Fruit fly (Drosophila melanogaster) whole organism, embryonic: ENCODE measurements around the gene Catsup.

Source experiments
- CG10654 ChIP-seq: fragments of 200-800 bp; sonication (Bioruptor generic); optimal IDR thresholded peaks from 2 replicates; lab custom pipeline; 2016; ENCODE audit warnings: missing biosample characterization, missing genetic modification characterization
- CG10979 ChIP-seq: fragments of 200-800 bp; sonication (Bioruptor generic); optimal IDR thresholded peaks from 2 replicates; lab custom pipeline; 2018; ENCODE audit warnings: missing biosample characterization, mild to moderate bottlenecking, missing genetic modification characterization, moderate library complexity
- CG12071 ChIP-seq: fragments of 200-800 bp; sonication (Bioruptor generic); optimal IDR thresholded peaks from 3 replicates; lab custom pipeline; 2018; ENCODE audit warnings: missing biosample characterization, mild to moderate bottlenecking, missing genetic modification characterization
- CG1233 ChIP-seq: fragments of 200-800 bp; sonication (Bioruptor generic); optimal IDR thresholded peaks from 4 replicates; lab custom pipeline; 2018; ENCODE audit warnings: missing biosample characterization, mild to moderate bottlenecking, missing genetic modification characterization
- CG12391 ChIP-seq: fragments of 200-800 bp; sonication (Bioruptor generic); optimal IDR thresholded peaks from 3 replicates; lab custom pipeline; 2018; ENCODE audit warnings: missing biosample characterization, mild to moderate bottlenecking, missing genetic modification characterization, moderate library complexity
- CG12942 ChIP-seq: fragments of 200-800 bp; sonication (Bioruptor generic); optimal IDR thresholded peaks from 3 replicates; lab custom pipeline; 2016; ENCODE audit warnings: missing biosample characterization, missing genetic modification characterization
- CG13123 ChIP-seq: fragments of 200-800 bp; sonication (Bioruptor generic); optimal IDR thresholded peaks from 2 replicates; lab custom pipeline; 2016; ENCODE audit warnings: missing biosample characterization, missing genetic modification characterization
- CG13287 ChIP-seq: fragments of 200-800 bp; sonication (Bioruptor generic); IDR thresholded peaks from 2 replicates; pipeline ENCODE4 v1.3.6; 2022; ENCODE audit warnings: missing biosample characterization, missing genetic modification characterization; ENCODE audit not compliant: partially characterized antibody
- CG14710 ChIP-seq: fragments of 200-800 bp; sonication (Bioruptor generic); optimal IDR thresholded peaks from 3 replicates; lab custom pipeline; 2019; ENCODE audit warnings: missing biosample characterization, mild to moderate bottlenecking, missing genetic modification characterization, moderate library complexity
- CG15011 ChIP-seq: fragments of 200-800 bp; sonication (Bioruptor generic); optimal IDR thresholded peaks from 3 replicates; lab custom pipeline; 2018; ENCODE audit warnings: missing biosample characterization, mild to moderate bottlenecking, missing genetic modification characterization
- CG17328 ChIP-seq: fragments of 200-800 bp; sonication (Bioruptor generic); IDR thresholded peaks from 2 replicates; pipeline ENCODE4 v1.3.6; 2022; ENCODE audit warnings: missing biosample characterization, missing genetic modification characterization
- CG17359 ChIP-seq: fragments of 200-800 bp; sonication (Bioruptor generic); optimal IDR thresholded peaks from 3 replicates; lab custom pipeline; 2018; ENCODE audit warnings: missing biosample characterization, mild to moderate bottlenecking, missing genetic modification characterization, moderate library complexity
- CG17912 ChIP-seq: fragments of 200-800 bp; sonication (Bioruptor generic); optimal IDR thresholded peaks from 2 replicates; lab custom pipeline; 2018; ENCODE audit warnings: missing biosample characterization, mild to moderate bottlenecking, missing genetic modification characterization
- CG2116 ChIP-seq: fragments of 200-800 bp; sonication (Bioruptor generic); optimal IDR thresholded peaks from 3 replicates; lab custom pipeline; 2018; ENCODE audit warnings: missing biosample characterization, mild to moderate bottlenecking, missing genetic modification characterization
- CG2129 ChIP-seq: fragments of 200-800 bp; sonication (Bioruptor generic); IDR thresholded peaks from 2 replicates; pipeline ENCODE4 v1.3.6; 2022; ENCODE audit warnings: missing biosample characterization, missing genetic modification characterization; ENCODE audit not compliant: partially characterized antibody
- CG2712 ChIP-seq: fragments of 200-800 bp; optimal IDR thresholded peaks from 3 replicates; lab custom pipeline; 2019; ENCODE audit warnings: missing biosample characterization, mild to moderate bottlenecking, missing genetic modification characterization, moderate library complexity
- CG34376 ChIP-seq: fragments of 200-800 bp; sonication (Bioruptor generic); optimal IDR thresholded peaks from 2 replicates; lab custom pipeline; 2018; ENCODE audit warnings: missing biosample characterization, mild to moderate bottlenecking, missing genetic modification characterization
- CG3838 ChIP-seq: fragments of 200-800 bp; sonication (Bioruptor generic); optimal IDR thresholded peaks from 3 replicates; lab custom pipeline; 2016; ENCODE audit warnings: missing biosample characterization, missing genetic modification characterization
- CG4707 ChIP-seq: fragments of 200-800 bp; sonication (Bioruptor generic); optimal IDR thresholded peaks from 2 replicates; lab custom pipeline; 2018; ENCODE audit warnings: missing biosample characterization, mild to moderate bottlenecking, missing genetic modification characterization, moderate library complexity
- CG5180 ChIP-seq: fragments of 200-800 bp; sonication (Bioruptor generic); optimal IDR thresholded peaks from 3 replicates; lab custom pipeline; 2017; ENCODE audit warnings: missing biosample characterization, missing genetic modification characterization, mild to moderate bottlenecking, moderate library complexity, missing genetic modification reagents
- CG6175 ChIP-seq: fragments of 200-800 bp; sonication (Bioruptor generic); IDR thresholded peaks from 3 replicates; pipeline ENCODE4 v1.3.6; 2022; ENCODE audit warnings: missing biosample characterization, missing genetic modification characterization
- CG6791 ChIP-seq: fragments of 200-800 bp; sonication (Bioruptor generic); IDR thresholded peaks from 3 replicates; pipeline ENCODE4 v1.3.6; 2022; ENCODE audit warnings: missing biosample characterization, missing genetic modification characterization; ENCODE audit not compliant: partially characterized antibody
- CG7372 ChIP-seq: fragments of 200-800 bp; sonication (Bioruptor generic); IDR thresholded peaks from 2 replicates; pipeline ENCODE4 v1.3.6; 2022; ENCODE audit warnings: missing biosample characterization, missing genetic modification characterization
- CG8478 ChIP-seq: fragments of >200 bp; optimal IDR thresholded peaks from 2 replicates; lab custom pipeline; 2018
- CG9437 ChIP-seq: fragments of 200-800 bp; sonication (Bioruptor generic); optimal IDR thresholded peaks from 2 replicates; lab custom pipeline; 2018; ENCODE audit warnings: missing biosample characterization, mild to moderate bottlenecking, missing genetic modification characterization
- CoRest ChIP-seq: fragments of 200-800 bp; sonication (Bioruptor generic); optimal IDR thresholded peaks from 3 replicates; lab custom pipeline; 2018; ENCODE audit warnings: missing biosample characterization, mild to moderate bottlenecking, missing genetic modification characterization, moderate library complexity
- Fer1 ChIP-seq: fragments of 200-800 bp; sonication (Bioruptor generic); optimal IDR thresholded peaks from 2 replicates; lab custom pipeline; 2017; ENCODE audit warnings: missing biosample characterization, mild to moderate bottlenecking, missing genetic modification characterization
- Fer2 ChIP-seq: fragments of 200-800 bp; sonication (Bioruptor generic); optimal IDR thresholded peaks from 2 replicates; lab custom pipeline; 2018; ENCODE audit warnings: missing biosample characterization, mild to moderate bottlenecking, missing genetic modification characterization, moderate library complexity
- H15 ChIP-seq: fragments of 200-800 bp; sonication (Bioruptor generic); IDR thresholded peaks from 3 replicates; pipeline ENCODE4 v1.3.6; 2022; ENCODE audit warnings: missing biosample characterization, missing genetic modification characterization
- Hmx ChIP-seq: fragments of 200-800 bp; sonication (Bioruptor generic); optimal IDR thresholded peaks from 2 replicates; lab custom pipeline; 2016; ENCODE audit warnings: missing biosample characterization, missing genetic modification characterization
- MESR4 ChIP-seq: fragments of 200-800 bp; sonication (Bioruptor generic); optimal IDR thresholded peaks from 2 replicates; lab custom pipeline; 2018; ENCODE audit warnings: missing biosample characterization, mild to moderate bottlenecking, missing genetic modification characterization, moderate library complexity
- Scr ChIP-seq: fragments of 200-800 bp; sonication (Bioruptor generic); IDR thresholded peaks from 2 replicates; pipeline ENCODE4 v1.3.6; 2022; ENCODE audit warnings: missing biosample characterization, missing genetic modification characterization; ENCODE audit not compliant: partially characterized antibody
- Trl ChIP-seq, 3 experiments: fragments of >200 bp in 2 of 3; fragments of 200-800 bp in 1 of 3; sonication (Bioruptor generic) in 1 of 3; optimal IDR thresholded peaks; 2 replicates in 1 of 3; 3 replicates in 2 of 3; lab custom pipeline; 2016 to 2017; ENCODE audit warnings: missing biosample characterization in 1 of 3, missing genetic modification characterization in 1 of 3
- Usf ChIP-seq: fragments of 200-800 bp; sonication (Bioruptor generic); optimal IDR thresholded peaks from 2 replicates; lab custom pipeline; 2017; ENCODE audit warnings: missing genotype, missing biosample characterization, missing genetic modification characterization
- ac ChIP-seq: fragments of 200-800 bp; sonication (Bioruptor generic); optimal IDR thresholded peaks from 3 replicates; lab custom pipeline; 2017; ENCODE audit warnings: missing biosample characterization, mild to moderate bottlenecking, missing genetic modification characterization
- al ChIP-seq: fragments of 200-800 bp; sonication (Bioruptor generic); IDR thresholded peaks from 2 replicates; pipeline ENCODE4 v1.3.6; 2022; ENCODE audit warnings: missing biosample characterization, missing genetic modification characterization
- bsh ChIP-seq, 2 experiments: fragments of 200-800 bp; sonication (Bioruptor generic); optimal IDR thresholded peaks; 2 replicates each; lab custom pipeline; 2017 to 2018; ENCODE audit warnings: mild to moderate bottlenecking in 2 of 2, missing biosample characterization in 2 of 2, missing genetic modification characterization in 2 of 2, moderate library complexity in 1 of 2
- btn ChIP-seq: fragments of 200-800 bp; sonication (Bioruptor generic); optimal IDR thresholded peaks from 2 replicates; lab custom pipeline; 2016; ENCODE audit warnings: missing biosample characterization, missing genetic modification characterization
- chn ChIP-seq: fragments of 200-800 bp; sonication (Bioruptor generic); optimal IDR thresholded peaks from 2 replicates; lab custom pipeline; 2016; ENCODE audit warnings: missing biosample characterization, missing genetic modification characterization
- corto ChIP-seq: fragments of 200-800 bp; sonication (Bioruptor generic); optimal IDR thresholded peaks from 2 replicates; lab custom pipeline; 2016; ENCODE audit warnings: missing biosample characterization, mild to moderate bottlenecking, missing genetic modification characterization, moderate library complexity
- croc ChIP-seq: fragments of 200-800 bp; sonication (Bioruptor generic); conservative IDR thresholded peaks from 3 replicates; pipeline ENCODE4 v1.3.6; 2022; ENCODE audit warnings: missing biosample characterization, missing genetic modification characterization
- crol ChIP-seq: fragments of 200-800 bp; sonication (Bioruptor generic); IDR thresholded peaks from 2 replicates; pipeline ENCODE4 v1.3.6; 2022; ENCODE audit warnings: missing biosample characterization, missing genetic modification characterization
- hb ChIP-seq: fragments of 200-800 bp; sonication (Bioruptor generic); IDR thresholded peaks from 3 replicates; pipeline ENCODE4 v1.3.6; 2022; ENCODE audit warnings: missing biosample characterization, missing genetic modification characterization; ENCODE audit not compliant: partially characterized antibody
- lilli ChIP-seq: fragments of 200-800 bp; sonication (Bioruptor generic); optimal IDR thresholded peaks from 3 replicates; lab custom pipeline; 2016; ENCODE audit warnings: missing biosample characterization, missing genetic modification characterization
- lola ChIP-seq, 3 experiments: fragments of >200 bp in 2 of 3; fragments of 200-800 bp in 1 of 3; sonication (Bioruptor generic) in 1 of 3; optimal IDR thresholded peaks; 2 replicates each; lab custom pipeline; 2017 to 2019; ENCODE audit warnings: missing biosample characterization in 3 of 3, missing genetic modification characterization in 3 of 3, mild to moderate bottlenecking in 1 of 3, moderate library complexity in 1 of 3
- mirr ChIP-seq: fragments of 200-800 bp; sonication (Bioruptor generic); optimal IDR thresholded peaks from 3 replicates; lab custom pipeline; 2018; ENCODE audit warnings: missing biosample characterization, mild to moderate bottlenecking, missing genetic modification characterization
- prd ChIP-seq, 3 experiments: fragments of >200 bp in 2 of 3; fragments of 200-800 bp in 1 of 3; sonication (Bioruptor generic) in 1 of 3; optimal IDR thresholded peaks in 2 of 3; IDR thresholded peaks in 1 of 3; 2 replicates in 2 of 3; 3 replicates in 1 of 3; pipeline versions ENCODE4 v1.3.6 to Lab custom; 2017 to 2022; ENCODE audit warnings: missing biosample characterization in 1 of 3, missing genetic modification characterization in 1 of 3
- stwl ChIP-seq: fragments of 200-800 bp; sonication (Bioruptor generic); optimal IDR thresholded peaks from 3 replicates; lab custom pipeline; 2018; ENCODE audit warnings: missing biosample characterization, mild to moderate bottlenecking, missing genetic modification characterization, moderate library complexity
- vnd ChIP-seq: fragments of 200-800 bp; sonication (Bioruptor generic); IDR thresholded peaks from 3 replicates; pipeline ENCODE4 v1.3.6; 2022; ENCODE audit warnings: missing biosample characterization, missing genetic modification characterization; ENCODE audit not compliant: partially characterized antibody

The Catsup gene

dm6 chr2L:19048912-19049311, 7.2 kb downstream of the Catsup start, which contains the start of gene CG10470 (continued):
- no peak for TF ChIP-seq Trl (optimal IDR thresholded peaks at IDR 0.05; lab: Kevin White, UChicago)
- no peak for TF ChIP-seq Trl (GFP tag; optimal IDR thresholded peaks at IDR 0.05; lab: Kevin White, UChicago)
- peak; percentile 84 for TF ChIP-seq CG13287 (GFP tag; lab: Robert Waterston, UW)
- TF ChIP-seq CG8478 (lab: Kevin White, UChicago), result no peak
- TF ChIP-seq corto (GFP tag; lab: Kevin White, UChicago), result no peak
- TF ChIP-seq Usf, result no peak
- TF ChIP-seq lola (GFP tag; optimal IDR thresholded peaks at IDR 0.05; lab: Kevin White, UChicago), result peak in 1 of 3 experiments; percentile 34
- peak; percentile 50 for TF ChIP-seq CG2129 (GFP tag; lab: Robert Waterston, UW)
- TF ChIP-seq hb (GFP tag; lab: Robert Waterston, UW), result peak; percentile 75
- TF ChIP-seq lilli (GFP tag; lab: Kevin White, UChicago), result peak; percentile 21
- no peak for TF ChIP-seq CG17328 (GFP tag; lab: Robert Waterston, UW)
- TF ChIP-seq mirr (GFP tag; lab: Kevin White, UChicago), result no peak
- TF ChIP-seq CG2712 (tag; lab: Kevin White, UChicago), result peak; percentile 50
- TF ChIP-seq Scr (GFP tag; lab: Robert Waterston, UW), result peak; percentile 83
- no peak for TF ChIP-seq CG1233
- no peak for TF ChIP-seq CG7372 (GFP tag; lab: Robert Waterston, UW)
- no peak for TF ChIP-seq CG34376 (GFP tag; lab: Kevin White, UChicago)
- TF ChIP-seq prd (optimal IDR thresholded peaks at IDR 0.05; lab: Kevin White, UChicago), result no peak
- TF ChIP-seq prd (GFP tag; IDR thresholded peaks at IDR 0.05; lab: Robert Waterston, UW), result no peak
- TF ChIP-seq croc (GFP tag; lab: Robert Waterston, UW), result no peak
- no peak for TF ChIP-seq CG3838 (GFP tag; lab: Kevin White, UChicago)
- TF ChIP-seq CG12942 (GFP tag; lab: Kevin White, UChicago), result no peak
- no peak for TF ChIP-seq CG12071 (GFP tag; lab: Kevin White, UChicago)
- peak; percentile 46 for TF ChIP-seq CG14710 (tag; lab: Kevin White, UChicago)
- peak; percentile 68 for TF ChIP-seq CG2116 (GFP tag; lab: Kevin White, UChicago)
- TF ChIP-seq CG13123 (GFP tag; lab: Kevin White, UChicago), result no peak
- peak; percentile 75 for TF ChIP-seq vnd
- TF ChIP-seq CG17912, result no peak
- peak in 1 of 2 experiments; percentile 38 for TF ChIP-seq bsh (GFP tag; optimal IDR thresholded peaks at IDR 0.05; lab: Kevin White, UChicago)
- TF ChIP-seq Hmx, result no peak
- no peak for TF ChIP-seq H15 (GFP tag; lab: Robert Waterston, UW)
- TF ChIP-seq crol (GFP tag; lab: Robert Waterston, UW), result no peak
- TF ChIP-seq CG6175 (GFP tag; lab: Robert Waterston, UW), result no peak
- no peak for TF ChIP-seq CG10654 (GFP tag; lab: Kevin White, UChicago)
- peak; percentile 28 for TF ChIP-seq CG17359 (tag; lab: Kevin White, UChicago)
- TF ChIP-seq Fer1 (GFP tag; lab: Kevin White, UChicago), result peak; percentile 13
- TF ChIP-seq ac (GFP tag; lab: Kevin White, UChicago), result no peak
- TF ChIP-seq CG9437 (GFP tag; lab: Kevin White, UChicago), result peak; percentile 77
- peak; percentile 22 for TF ChIP-seq CG10979
- peak; percentile 89 for TF ChIP-seq CG6791 (GFP tag; lab: Robert Waterston, UW)
- peak; percentile 34 for TF ChIP-seq CoRest (tag; lab: Kevin White, UChicago)
- TF ChIP-seq Fer2 (tag; lab: Kevin White, UChicago), result no peak
- peak; percentile 62 for TF ChIP-seq stwl (tag; lab: Kevin White, UChicago)
- TF ChIP-seq chn (GFP tag; lab: Kevin White, UChicago), result no peak
- TF ChIP-seq CG15011 (GFP tag; lab: Kevin White, UChicago), result no peak
- peak; percentile 70 for TF ChIP-seq MESR4 (GFP tag; lab: Kevin White, UChicago)
- TF ChIP-seq CG5180 (GFP tag; lab: Kevin White, UChicago), result no peak
- peak; percentile 49 for TF ChIP-seq CG12391 (tag; lab: Kevin White, UChicago)
- TF ChIP-seq al (GFP tag; lab: Robert Waterston, UW), result no peak
- no peak for TF ChIP-seq btn (GFP tag; lab: Kevin White, UChicago)
- no peak for TF ChIP-seq CG4707
